Fruit fly (Drosophila melanogaster) whole organism, embryonic: ENCODE results near the gene Mo25.

Experiments used
- Asciz ChIP-seq: fragments of 200-800 bp; sonication (Bioruptor generic); optimal IDR thresholded peaks from 2 replicates; lab custom pipeline; 2017; ENCODE audit warnings: missing biosample characterization, mild to moderate bottlenecking, missing genetic modification characterization, missing genetic modification reagents
- CG10209 ChIP-seq: fragments of 200-800 bp; sonication (Bioruptor generic); optimal IDR thresholded peaks from 3 replicates; lab custom pipeline; 2017; ENCODE audit warnings: missing biosample characterization, mild to moderate bottlenecking, missing genetic modification characterization, missing genetic modification reagents
- CG1024 ChIP-seq: fragments of 200-800 bp; sonication (Bioruptor generic); IDR thresholded peaks from 2 replicates; pipeline ENCODE4 v1.3.6; 2022; ENCODE audit warnings: missing biosample characterization, missing genetic modification characterization
- CG10267 ChIP-seq: fragments of 200-800 bp; sonication (Bioruptor generic); optimal IDR thresholded peaks from 2 replicates; lab custom pipeline; 2018; ENCODE audit warnings: missing biosample characterization, mild to moderate bottlenecking, missing genetic modification characterization, moderate library complexity
- CG10366 ChIP-seq: fragments of 200-800 bp; sonication (Bioruptor generic); IDR thresholded peaks from 2 replicates; pipeline ENCODE4 v1.3.6; 2022; ENCODE audit warnings: missing biosample characterization, missing genetic modification characterization
- CG10565 ChIP-seq: fragments of 200-800 bp; sonication (Bioruptor generic); optimal IDR thresholded peaks from 3 replicates; lab custom pipeline; 2016; ENCODE audit warnings: missing biosample characterization, mild to moderate bottlenecking, missing genetic modification characterization
- CG11085 ChIP-seq: fragments of 200-800 bp; sonication (Bioruptor generic); IDR thresholded peaks from 2 replicates; pipeline ENCODE4 v1.3.6; 2022; ENCODE audit warnings: missing biosample characterization, missing genetic modification characterization
- CG11504 ChIP-seq: fragments of 200-800 bp; sonication (Bioruptor generic); optimal IDR thresholded peaks from 3 replicates; lab custom pipeline; 2019; ENCODE audit warnings: missing biosample characterization, mild to moderate bottlenecking, missing genetic modification characterization, moderate library complexity
- CG12155 ChIP-seq: fragments of 200-800 bp; sonication (Bioruptor generic); optimal IDR thresholded peaks from 3 replicates; lab custom pipeline; 2016; ENCODE audit warnings: missing biosample characterization, missing genetic modification characterization
- CG12219 ChIP-seq: fragments of 200-800 bp; sonication (Bioruptor generic); optimal IDR thresholded peaks from 3 replicates; lab custom pipeline; 2018; ENCODE audit warnings: missing biosample characterization, mild to moderate bottlenecking, missing genetic modification characterization
- CG1603 ChIP-seq: fragments of 200-800 bp; sonication (Bioruptor generic); optimal IDR thresholded peaks from 2 replicates; lab custom pipeline; 2019; ENCODE audit warnings: missing biosample characterization, mild to moderate bottlenecking, missing genetic modification characterization, moderate library complexity
- CG1647 ChIP-seq: fragments of 200-800 bp; sonication (Bioruptor generic); optimal IDR thresholded peaks from 3 replicates; lab custom pipeline; 2016; ENCODE audit warnings: missing biosample characterization, missing genetic modification characterization
- CG18619 ChIP-seq: fragments of 200-800 bp; sonication (Bioruptor generic); optimal IDR thresholded peaks from 3 replicates; lab custom pipeline; 2017; ENCODE audit warnings: missing biosample characterization, mild to moderate bottlenecking, missing genetic modification characterization
- CG2202 ChIP-seq: fragments of 200-800 bp; sonication (Bioruptor generic); optimal IDR thresholded peaks from 2 replicates; lab custom pipeline; 2018; ENCODE audit warnings: missing biosample characterization, mild to moderate bottlenecking, missing genetic modification characterization
- CG30020 ChIP-seq: fragments of 200-800 bp; optimal IDR thresholded peaks from 2 replicates; lab custom pipeline; 2019; ENCODE audit warnings: missing biosample characterization, mild to moderate bottlenecking, missing genetic modification characterization, moderate library complexity
- CG32767 ChIP-seq: fragments of 200-800 bp; sonication (Bioruptor generic); IDR thresholded peaks from 2 replicates; pipeline ENCODE4 v1.3.6; 2022; ENCODE audit warnings: missing biosample characterization, missing genetic modification characterization
- CG32772 ChIP-seq: fragments of 200-800 bp; sonication (Bioruptor generic); IDR thresholded peaks from 2 replicates; pipeline ENCODE4 v1.3.6; 2022; ENCODE audit warnings: missing biosample characterization, missing genetic modification characterization
- CG4328 ChIP-seq: fragments of 200-800 bp; sonication (Bioruptor generic); optimal IDR thresholded peaks from 3 replicates; lab custom pipeline; 2017; ENCODE audit warnings: missing biosample characterization, missing genetic modification reagents, missing genetic modification characterization
- CG4707 ChIP-seq: fragments of 200-800 bp; sonication (Bioruptor generic); optimal IDR thresholded peaks from 2 replicates; lab custom pipeline; 2018; ENCODE audit warnings: missing biosample characterization, mild to moderate bottlenecking, missing genetic modification characterization, moderate library complexity
- CG7271 ChIP-seq: fragments of 200-800 bp; sonication (Bioruptor generic); optimal IDR thresholded peaks from 2 replicates; lab custom pipeline; 2018; ENCODE audit warnings: missing biosample characterization, mild to moderate bottlenecking, missing genetic modification characterization, moderate library complexity
- CG7745 ChIP-seq: fragments of 200-800 bp; sonication (Bioruptor generic); optimal IDR thresholded peaks from 2 replicates; lab custom pipeline; 2018; ENCODE audit warnings: missing biosample characterization, mild to moderate bottlenecking, missing genetic modification characterization, moderate library complexity
- CG7839 ChIP-seq: fragments of 200-800 bp; sonication (Bioruptor generic); optimal IDR thresholded peaks from 3 replicates; lab custom pipeline; 2018; ENCODE audit warnings: missing biosample characterization, mild to moderate bottlenecking, missing genetic modification characterization, moderate library complexity
- CG9876 ChIP-seq: fragments of 200-800 bp; sonication (Bioruptor generic); optimal IDR thresholded peaks from 2 replicates; lab custom pipeline; 2016; ENCODE audit warnings: missing biosample characterization, missing genetic modification characterization
- Dll ChIP-seq: fragments of 200-800 bp; sonication (Bioruptor generic); IDR thresholded peaks from 4 replicates; pipeline ENCODE4 v1.3.6; 2022; ENCODE audit warnings: missing biosample characterization, missing genetic modification characterization; ENCODE audit not compliant: partially characterized antibody
- Dp ChIP-seq: fragments of 200-800 bp; sonication (Bioruptor generic); optimal IDR thresholded peaks from 2 replicates; lab custom pipeline; 2018; ENCODE audit warnings: missing biosample characterization, mild to moderate bottlenecking, missing genetic modification characterization, moderate library complexity
- E2f2 ChIP-seq: fragments of 200-800 bp; sonication (Bioruptor generic); IDR thresholded peaks from 2 replicates; pipeline ENCODE4 v1.3.6; 2022; ENCODE audit warnings: missing biosample characterization, missing genetic modification characterization
- GATAe ChIP-seq: fragments of 200-800 bp; sonication (Bioruptor generic); conservative IDR thresholded peaks from 2 replicates; pipeline ENCODE4 v1.3.6; 2022; ENCODE audit warnings: missing biosample characterization, missing genetic modification characterization
- Gug ChIP-seq: fragments of 200-800 bp; sonication (Bioruptor generic); IDR thresholded peaks from 4 replicates; pipeline ENCODE4 v1.3.6; 2022; ENCODE audit warnings: missing biosample characterization, missing genetic modification characterization
- HHEX ChIP-seq: fragments of 200-800 bp; sonication (Bioruptor generic); optimal IDR thresholded peaks from 3 replicates; lab custom pipeline; 2017; ENCODE audit warnings: missing biosample characterization, mild to moderate bottlenecking, missing genetic modification characterization, missing genetic modification reagents
- HLH3B ChIP-seq: fragments of 200-800 bp; sonication (Bioruptor generic); IDR thresholded peaks from 2 replicates; pipeline ENCODE4 v1.3.6; 2022; ENCODE audit warnings: missing biosample characterization, missing genetic modification characterization
- Hand ChIP-seq: fragments of 200-800 bp; sonication (Bioruptor generic); optimal IDR thresholded peaks from 2 replicates; lab custom pipeline; 2017; ENCODE audit warnings: mild to moderate bottlenecking, missing biosample characterization, missing genetic modification reagents, missing genetic modification characterization
- HmgZ ChIP-seq: fragments of 200-800 bp; sonication (Bioruptor generic); optimal IDR thresholded peaks from 2 replicates; lab custom pipeline; 2018; ENCODE audit warnings: missing biosample characterization, mild to moderate bottlenecking, missing genetic modification characterization
- Max ChIP-seq: fragments of 200-800 bp; sonication (Bioruptor generic); optimal IDR thresholded peaks from 2 replicates; lab custom pipeline; 2016; ENCODE audit warnings: missing biosample characterization, mild to moderate bottlenecking, missing genetic modification characterization
- Opbp ChIP-seq: fragments of 200-800 bp; sonication (Bioruptor generic); IDR thresholded peaks from 3 replicates; pipeline ENCODE4 v1.3.6; 2022; ENCODE audit warnings: missing biosample characterization, missing genetic modification characterization; ENCODE audit not compliant: partially characterized antibody
- Optix ChIP-seq: fragments of 200-800 bp; sonication (Bioruptor generic); IDR thresholded peaks from 3 replicates; pipeline ENCODE4 v1.3.6; 2022; ENCODE audit warnings: missing biosample characterization, missing genetic modification characterization
- chinmo ChIP-seq: fragments of 200-800 bp; sonication (Bioruptor generic); IDR thresholded peaks from 4 replicates; pipeline ENCODE4 v1.3.6; 2022; ENCODE audit warnings: missing biosample characterization, missing genetic modification characterization; ENCODE audit not compliant: partially characterized antibody
- ci ChIP-seq: fragments of 200-800 bp; sonication (Bioruptor generic); IDR thresholded peaks from 3 replicates; pipeline ENCODE4 v1.3.6; 2022; ENCODE audit warnings: missing biosample characterization, missing genetic modification characterization
- cwo ChIP-seq: fragments of 200-800 bp; sonication (Bioruptor generic); optimal IDR thresholded peaks from 3 replicates; lab custom pipeline; 2017; ENCODE audit warnings: missing biosample characterization, missing genetic modification characterization, mild to moderate bottlenecking, moderate library complexity, missing genetic modification reagents
- dati ChIP-seq: fragments of 200-800 bp; sonication (Bioruptor generic); IDR thresholded peaks from 2 replicates; pipeline ENCODE4 v1.3.6; 2022; ENCODE audit warnings: missing biosample characterization, missing genetic modification characterization
- dimm ChIP-seq: fragments of 200-800 bp; sonication (Bioruptor generic); IDR thresholded peaks from 2 replicates; pipeline ENCODE4 v1.3.6; 2022; ENCODE audit warnings: missing biosample characterization, missing genetic modification characterization
- pb ChIP-seq: fragments of 200-800 bp; sonication (Bioruptor generic); optimal IDR thresholded peaks from 3 replicates; lab custom pipeline; 2016; ENCODE audit warnings: missing biosample characterization, missing genetic modification characterization
- sim ChIP-seq: fragments of 200-800 bp; sonication (Bioruptor generic); IDR thresholded peaks from 2 replicates; pipeline ENCODE4 v1.3.6; 2022; ENCODE audit warnings: missing biosample characterization, missing genetic modification characterization
- slp2 ChIP-seq: fragments of 200-800 bp; sonication (Bioruptor generic); optimal IDR thresholded peaks from 2 replicates; lab custom pipeline; 2016; ENCODE audit warnings: missing biosample characterization, missing genetic modification characterization
- trh ChIP-seq: fragments of 200-800 bp; sonication (Bioruptor generic); optimal IDR thresholded peaks from 2 replicates; lab custom pipeline; 2016; ENCODE audit warnings: missing biosample characterization, missing genetic modification characterization
- ttk ChIP-seq: fragments of 200-800 bp; sonication (Bioruptor generic); IDR thresholded peaks from 2 replicates; pipeline ENCODE4 v2.1.2; 2022; ENCODE audit warnings: missing biosample characterization, missing genetic modification characterization
- unc-4 ChIP-seq: fragments of 200-800 bp; sonication (Bioruptor generic); IDR thresholded peaks from 2 replicates; pipeline ENCODE4 v1.3.6; 2022; ENCODE audit warnings: missing biosample characterization, missing genetic modification characterization; ENCODE audit not compliant: partially characterized antibody
- wdn ChIP-seq: fragments of 200-800 bp; sonication (Bioruptor generic); IDR thresholded peaks from 2 replicates; pipeline ENCODE4 v1.3.6; 2022; ENCODE audit warnings: missing biosample characterization, missing genetic modification characterization
- wor ChIP-seq: fragments of 200-800 bp; sonication (Bioruptor generic); IDR thresholded peaks from 2 replicates; pipeline ENCODE4 v1.3.6; 2022; ENCODE audit warnings: missing biosample characterization, missing genetic modification characterization

Gene Mo25

DNA sequence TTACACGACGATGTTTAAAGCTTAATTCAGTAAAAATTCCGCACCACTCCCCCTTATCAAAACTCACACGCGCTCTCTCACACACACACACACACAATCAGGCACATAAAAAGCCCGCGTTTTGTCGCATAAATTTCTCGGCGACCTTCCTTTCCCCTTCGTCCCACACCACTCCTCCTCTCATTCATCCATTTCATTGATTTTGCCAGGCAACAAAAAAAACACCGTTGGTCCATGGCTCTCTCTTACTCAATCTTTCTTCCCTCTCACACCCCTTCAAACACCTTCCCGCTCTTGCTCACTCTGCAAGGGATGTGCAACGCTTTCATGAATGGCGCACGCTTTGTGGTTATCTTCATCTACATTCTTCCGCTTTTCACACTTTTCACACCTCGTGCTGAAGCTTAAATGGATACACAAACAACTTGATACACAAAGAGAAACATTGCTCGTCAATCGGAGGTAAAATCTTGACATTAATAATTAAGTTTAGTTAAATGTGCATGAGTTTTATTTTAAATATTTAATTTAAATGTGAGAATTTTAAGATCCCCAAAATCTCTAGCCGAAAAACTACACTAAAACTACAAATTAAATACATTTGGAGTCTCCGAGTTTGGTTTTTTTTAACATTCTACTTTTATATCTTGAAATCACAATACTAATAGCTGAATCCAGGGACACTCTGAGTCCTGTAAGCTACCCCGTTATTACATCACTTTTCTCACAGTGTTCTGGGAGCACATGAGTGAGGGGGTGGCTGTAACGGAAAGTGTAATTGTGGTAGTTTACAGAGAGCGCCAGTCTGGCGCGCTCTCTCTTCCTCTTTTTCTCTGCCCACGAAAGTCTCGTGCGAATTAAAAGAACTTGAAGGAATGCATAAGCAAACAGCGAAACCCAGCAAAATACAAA, 44.9 kb upstream of the Mo25 start (continued):
- peak; percentile 75 for TF ChIP-seq sim (GFP tag; lab: Robert Waterston, UW)
- peak; percentile 93 for TF ChIP-seq CG10366 (GFP tag; lab: Robert Waterston, UW)
- peak; percentile 82 for TF ChIP-seq CG1024
- peak; percentile 95 for TF ChIP-seq ci (GFP tag; lab: Robert Waterston, UW)
- peak; percentile 98 for TF ChIP-seq Max (GFP tag; lab: Kevin White, UChicago)
- TF ChIP-seq HLH3B (GFP tag; lab: Robert Waterston, UW) = peak; percentile 96
- TF ChIP-seq Optix (GFP tag; lab: Robert Waterston, UW) = peak; percentile 92
- TF ChIP-seq Dp = no peak
- peak; percentile 97 for TF ChIP-seq Asciz
- TF ChIP-seq CG10565 (GFP tag; lab: Kevin White, UChicago) = peak; percentile 85
- TF ChIP-seq slp2 (GFP tag; lab: Kevin White, UChicago) = peak; percentile 84
- TF ChIP-seq CG12219 (GFP tag; lab: Kevin White, UChicago) = peak; percentile 91
- TF ChIP-seq pb (GFP tag; lab: Kevin White, UChicago) = peak; percentile 81
- TF ChIP-seq CG11504 = peak; percentile 98
- peak; percentile 95 for TF ChIP-seq CG4328
- TF ChIP-seq CG18619 (GFP tag; lab: Kevin White, UChicago) = peak; percentile 98
- peak; percentile 88 for TF ChIP-seq CG4707 (GFP tag; lab: Kevin White, UChicago)
- TF ChIP-seq CG10209 (GFP tag; lab: Kevin White, UChicago) = peak; percentile 97
- TF ChIP-seq wdn (GFP tag; lab: Robert Waterston, UW) = peak; percentile 89
- peak; percentile 93 for TF ChIP-seq ttk (GFP tag; lab: Robert Waterston, UW)
- TF ChIP-seq trh (GFP tag; lab: Kevin White, UChicago) = peak; percentile 93
- no peak for TF ChIP-seq unc-4
- TF ChIP-seq chinmo (GFP tag; lab: Robert Waterston, UW) = peak; percentile 85; the same call in 3 of the 4 replicates
- TF ChIP-seq CG7839 (tag; lab: Kevin White, UChicago) = peak; percentile 98
- peak; percentile 87 for TF ChIP-seq CG1603
- TF ChIP-seq CG7271 (tag; lab: Kevin White, UChicago) = peak; percentile 73
- peak; percentile 80 for TF ChIP-seq CG11085 (GFP tag; lab: Robert Waterston, UW)
- no peak for TF ChIP-seq Dll
- peak; percentile 80 for TF ChIP-seq dimm
- TF ChIP-seq Opbp (GFP tag; lab: Robert Waterston, UW) = no peak
- TF ChIP-seq CG9876 = peak; percentile 66
- peak; percentile 95 for TF ChIP-seq Hand (GFP tag; lab: Kevin White, UChicago)
- peak; percentile 95 for TF ChIP-seq cwo
- TF ChIP-seq HmgZ = peak; percentile 91
- peak; percentile 95 for TF ChIP-seq CG32767 (GFP tag; lab: Robert Waterston, UW)
- TF ChIP-seq GATAe (GFP tag; lab: Robert Waterston, UW) = peak; percentile 83
- peak; percentile 93 for TF ChIP-seq CG12155 (GFP tag; lab: Kevin White, UChicago)
- peak; percentile 92 for TF ChIP-seq CG2202
- TF ChIP-seq dati (GFP tag; lab: Robert Waterston, UW) = peak; percentile 52; the same call in 1 of the 2 replicates
- peak; percentile 77 for TF ChIP-seq CG30020
- peak; percentile 98 for TF ChIP-seq HHEX (GFP tag; lab: Kevin White, UChicago)
- peak; percentile 94 for TF ChIP-seq wor (GFP tag; lab: Robert Waterston, UW)
- peak; percentile 94 for TF ChIP-seq CG32772 (GFP tag; lab: Robert Waterston, UW)
- TF ChIP-seq E2f2 (GFP tag; lab: Robert Waterston, UW) = peak; percentile 76
- TF ChIP-seq Gug (GFP tag; lab: Robert Waterston, UW) = peak; percentile 97
- peak; percentile 38 for TF ChIP-seq CG7745
- peak; percentile 93 for TF ChIP-seq CG1647 (GFP tag; lab: Kevin White, UChicago)
- TF ChIP-seq CG10267 = peak; percentile 93
